Fruit fly (Drosophila melanogaster) whole organism, embryonic: ENCODE measurements around the gene THG.

Source experiments
- Abd-B ChIP-seq: fragments of 200-800 bp; sonication (Bioruptor generic); optimal IDR thresholded peaks from 2 replicates; lab custom pipeline; 2018; ENCODE audit warnings: missing biosample characterization, mild to moderate bottlenecking, missing genetic modification characterization, moderate library complexity
- C15 ChIP-seq: fragments of 200-800 bp; sonication (Bioruptor generic); IDR thresholded peaks from 3 replicates; pipeline ENCODE4 v1.3.6; 2022; ENCODE audit warnings: missing biosample characterization, missing genetic modification characterization
- CG1024 ChIP-seq: fragments of 200-800 bp; sonication (Bioruptor generic); IDR thresholded peaks from 2 replicates; pipeline ENCODE4 v1.3.6; 2022; ENCODE audit warnings: missing biosample characterization, missing genetic modification characterization
- CG10462 ChIP-seq: fragments of 200-800 bp; sonication (Bioruptor generic); optimal IDR thresholded peaks from 2 replicates; lab custom pipeline; 2016; ENCODE audit warnings: missing biosample characterization, missing genetic modification characterization
- CG12071 ChIP-seq: fragments of 200-800 bp; sonication (Bioruptor generic); optimal IDR thresholded peaks from 3 replicates; lab custom pipeline; 2018; ENCODE audit warnings: missing biosample characterization, mild to moderate bottlenecking, missing genetic modification characterization
- CG13624 ChIP-seq: fragments of 200-800 bp; sonication (Bioruptor generic); optimal IDR thresholded peaks from 2 replicates; lab custom pipeline; 2016; ENCODE audit warnings: missing biosample characterization, missing genetic modification characterization
- CG14710 ChIP-seq: fragments of 200-800 bp; sonication (Bioruptor generic); optimal IDR thresholded peaks from 3 replicates; lab custom pipeline; 2019; ENCODE audit warnings: missing biosample characterization, mild to moderate bottlenecking, missing genetic modification characterization, moderate library complexity
- CG14860 ChIP-seq: fragments of 200-800 bp; sonication (Bioruptor generic); IDR thresholded peaks from 3 replicates; pipeline ENCODE4 v1.3.6; 2022; ENCODE audit warnings: missing biosample characterization, missing genetic modification characterization; ENCODE audit not compliant: partially characterized antibody
- CG14965 ChIP-seq: fragments of 200-800 bp; sonication (Bioruptor generic); optimal IDR thresholded peaks from 2 replicates; lab custom pipeline; 2016; ENCODE audit warnings: missing biosample characterization, missing genetic modification characterization, borderline replicate concordance
- CG15011 ChIP-seq: fragments of 200-800 bp; sonication (Bioruptor generic); optimal IDR thresholded peaks from 3 replicates; lab custom pipeline; 2018; ENCODE audit warnings: missing biosample characterization, mild to moderate bottlenecking, missing genetic modification characterization
- CG15696 ChIP-seq: fragments of 200-800 bp; sonication (Bioruptor generic); optimal IDR thresholded peaks from 2 replicates; lab custom pipeline; 2019; ENCODE audit warnings: missing biosample characterization, mild to moderate bottlenecking, missing genetic modification characterization, moderate library complexity
- CG16813 ChIP-seq: fragments of 200-800 bp; sonication (Bioruptor generic); IDR thresholded peaks from 3 replicates; pipeline ENCODE4 v1.3.6; 2022; ENCODE audit warnings: missing biosample characterization, missing genetic modification characterization; ENCODE audit not compliant: partially characterized antibody
- CG18476 ChIP-seq: fragments of 200-800 bp; sonication (Bioruptor generic); optimal IDR thresholded peaks from 2 replicates; lab custom pipeline; 2016; ENCODE audit warnings: missing biosample characterization, mild to moderate bottlenecking, missing genetic modification characterization
- CG30020 ChIP-seq: fragments of 200-800 bp; optimal IDR thresholded peaks from 2 replicates; lab custom pipeline; 2019; ENCODE audit warnings: missing biosample characterization, mild to moderate bottlenecking, missing genetic modification characterization, moderate library complexity
- CG31365 ChIP-seq: fragments of 200-800 bp; sonication (Bioruptor generic); optimal IDR thresholded peaks from 2 replicates; lab custom pipeline; 2018; ENCODE audit warnings: missing biosample characterization, mild to moderate bottlenecking, missing genetic modification characterization
- CG31388 ChIP-seq: fragments of 200-800 bp; sonication (Bioruptor generic); optimal IDR thresholded peaks from 2 replicates; lab custom pipeline; 2016; ENCODE audit warnings: missing biosample characterization, missing genetic modification characterization
- CG3726 ChIP-seq: fragments of 200-800 bp; sonication (Bioruptor generic); IDR thresholded peaks from 3 replicates; pipeline ENCODE4, ENCODE4 v1.3.6; 2022; ENCODE audit warnings: missing biosample characterization, missing genetic modification characterization
- CG4424 ChIP-seq: fragments of 200-800 bp; sonication (Bioruptor generic); optimal IDR thresholded peaks from 3 replicates; lab custom pipeline; 2016; ENCODE audit warnings: missing biosample characterization, missing genetic modification characterization
- CG4730 ChIP-seq: fragments of 200-800 bp; sonication (Bioruptor generic); IDR thresholded peaks from 2 replicates; pipeline ENCODE4 v1.3.6; 2022; ENCODE audit warnings: missing biosample characterization, missing genetic modification characterization
- CG6765 ChIP-seq: fragments of 200-800 bp; sonication (Bioruptor generic); optimal IDR thresholded peaks from 3 replicates; lab custom pipeline; 2017; ENCODE audit warnings: missing biosample characterization, mild to moderate bottlenecking, missing genetic modification characterization
- CG6854 ChIP-seq: fragments of 200-800 bp; sonication (Bioruptor generic); optimal IDR thresholded peaks from 3 replicates; lab custom pipeline; 2017; ENCODE audit warnings: missing biosample characterization, mild to moderate bottlenecking, missing genetic modification characterization
- CG7928 ChIP-seq: fragments of 200-800 bp; sonication (Bioruptor generic); optimal IDR thresholded peaks from 2 replicates; lab custom pipeline; 2017; ENCODE audit warnings: missing biosample characterization, mild to moderate bottlenecking, missing genetic modification characterization
- CG9437 ChIP-seq: fragments of 200-800 bp; sonication (Bioruptor generic); optimal IDR thresholded peaks from 2 replicates; lab custom pipeline; 2018; ENCODE audit warnings: missing biosample characterization, mild to moderate bottlenecking, missing genetic modification characterization
- D ChIP-seq, 2 experiments: fragments of 200-800 bp in 1 of 2; fragments of >200 bp in 1 of 2; sonication (Bioruptor generic) in 1 of 2; optimal IDR thresholded peaks; 2 replicates in 1 of 2; 3 replicates in 1 of 2; lab custom pipeline; 2017; ENCODE audit warnings: mild to moderate bottlenecking in 1 of 2, missing biosample characterization in 1 of 2, missing genetic modification characterization in 1 of 2, missing genetic modification reagents in 1 of 2
- Hmx ChIP-seq: fragments of 200-800 bp; sonication (Bioruptor generic); optimal IDR thresholded peaks from 2 replicates; lab custom pipeline; 2016; ENCODE audit warnings: missing biosample characterization, missing genetic modification characterization
- Meics ChIP-seq: fragments of 200-800 bp; sonication (Bioruptor generic); optimal IDR thresholded peaks from 2 replicates; lab custom pipeline; 2017; ENCODE audit warnings: missing biosample characterization, mild to moderate bottlenecking, missing genetic modification characterization
- NK7.1 ChIP-seq: fragments of 200-800 bp; sonication (Bioruptor generic); optimal IDR thresholded peaks from 3 replicates; lab custom pipeline; 2016; ENCODE audit warnings: missing biosample characterization, missing genetic modification characterization
- NfI ChIP-seq: fragments of 200-800 bp; sonication (Bioruptor generic); optimal IDR thresholded peaks from 3 replicates; lab custom pipeline; 2018; ENCODE audit warnings: missing biosample characterization, mild to moderate bottlenecking, missing genetic modification characterization, moderate library complexity
- Rfx ChIP-seq: fragments of 200-800 bp; sonication (Bioruptor generic); IDR thresholded peaks from 2 replicates; pipeline ENCODE4 v1.3.6; 2022; ENCODE audit warnings: missing biosample characterization, missing genetic modification characterization
- Side ChIP-seq: fragments of 200-800 bp; sonication (Bioruptor generic); optimal IDR thresholded peaks from 2 replicates; lab custom pipeline; 2016; ENCODE audit warnings: missing biosample characterization, missing genetic modification characterization
- TFAM ChIP-seq: fragments of 200-800 bp; sonication (Bioruptor generic); optimal IDR thresholded peaks from 2 replicates; lab custom pipeline; 2017; ENCODE audit warnings: missing biosample characterization, missing genetic modification characterization, inconsistent platforms
- Tbp ChIP-seq: fragments of >200 bp; optimal IDR thresholded peaks from 2 replicates; lab custom pipeline; 2018; ENCODE audit warnings: missing biosample characterization, missing genetic modification characterization
- Usf ChIP-seq: fragments of 200-800 bp; sonication (Bioruptor generic); optimal IDR thresholded peaks from 2 replicates; lab custom pipeline; 2017; ENCODE audit warnings: missing genotype, missing biosample characterization, missing genetic modification characterization
- Xbp1 ChIP-seq: fragments of 200-800 bp; sonication (Bioruptor generic); optimal IDR thresholded peaks from 3 replicates; lab custom pipeline; 2016; ENCODE audit warnings: missing biosample characterization, mild to moderate bottlenecking, missing genetic modification characterization
- Xrp1 ChIP-seq: fragments of 200-800 bp; sonication (Bioruptor generic); IDR thresholded peaks from 2 replicates; pipeline ENCODE4 v1.3.6; 2022; ENCODE audit warnings: missing biosample characterization, missing genetic modification characterization
- ab ChIP-seq: fragments of 200-800 bp; sonication (Bioruptor generic); optimal IDR thresholded peaks from 2 replicates; lab custom pipeline; 2016; ENCODE audit warnings: missing biosample characterization, missing genetic modification characterization
- cas ChIP-seq: fragments of 200-800 bp; sonication (Bioruptor generic); IDR thresholded peaks from 2 replicates; pipeline ENCODE4 v1.3.6; 2022; ENCODE audit warnings: missing biosample characterization, missing genetic modification characterization
- crp ChIP-seq, 2 experiments: fragments of 200-800 bp; sonication (Bioruptor generic); optimal IDR thresholded peaks; 2 replicates in 1 of 2; 3 replicates in 1 of 2; lab custom pipeline; 2017; ENCODE audit warnings: missing biosample characterization in 2 of 2, missing genetic modification characterization in 2 of 2, mild to moderate bottlenecking in 1 of 2, moderate library complexity in 1 of 2
- esg ChIP-seq: fragments of 200-800 bp; sonication (Bioruptor generic); conservative IDR thresholded peaks from 2 replicates; pipeline ENCODE4 v1.3.6; 2022; ENCODE audit warnings: missing biosample characterization, missing genetic modification characterization
- grn ChIP-seq: fragments of 200-800 bp; sonication (Bioruptor generic); optimal IDR thresholded peaks from 3 replicates; lab custom pipeline; 2017; ENCODE audit warnings: missing biosample characterization, missing genetic modification characterization
- h ChIP-seq: fragments of >200 bp; optimal IDR thresholded peaks from 2 replicates; lab custom pipeline; 2017
- kah ChIP-seq: fragments of 200-800 bp; sonication (Bioruptor generic); optimal IDR thresholded peaks from 2 replicates; lab custom pipeline; 2018; ENCODE audit warnings: missing biosample characterization, mild to moderate bottlenecking, missing genetic modification characterization
- klu ChIP-seq: fragments of 200-800 bp; sonication (Bioruptor generic); IDR thresholded peaks from 2 replicates; pipeline ENCODE4 v1.3.6; 2022; ENCODE audit warnings: missing biosample characterization, missing genetic modification characterization
- nau ChIP-seq: fragments of 200-800 bp; sonication (Bioruptor generic); optimal IDR thresholded peaks from 3 replicates; lab custom pipeline; 2017; ENCODE audit warnings: missing biosample characterization, mild to moderate bottlenecking, missing genetic modification characterization, missing genetic modification reagents
- nom ChIP-seq: fragments of 200-800 bp; sonication (Bioruptor generic); optimal IDR thresholded peaks from 2 replicates; lab custom pipeline; 2017; ENCODE audit warnings: missing biosample characterization, missing genetic modification characterization, mild to moderate bottlenecking, moderate library complexity, missing genetic modification reagents
- sna ChIP-seq: fragments of 200-800 bp; sonication (Bioruptor generic); IDR thresholded peaks from 2 replicates; pipeline ENCODE4 v1.3.6; 2022; ENCODE audit warnings: missing biosample characterization, missing genetic modification characterization; ENCODE audit not compliant: partially characterized antibody
- tgo ChIP-seq: fragments of 200-800 bp; sonication (Bioruptor generic); IDR thresholded peaks from 3 replicates; pipeline ENCODE4 v1.3.6; 2022; ENCODE audit warnings: missing biosample characterization, missing genetic modification characterization
- vvl ChIP-seq: fragments of 200-800 bp; sonication (Bioruptor generic); IDR thresholded peaks from 2 replicates; pipeline ENCODE4 v1.3.6; 2022; ENCODE audit warnings: missing biosample characterization, missing genetic modification characterization
- yki ChIP-seq: fragments of >200 bp; optimal IDR thresholded peaks from 3 replicates; lab custom pipeline; 2018

THG gene

DNA sequence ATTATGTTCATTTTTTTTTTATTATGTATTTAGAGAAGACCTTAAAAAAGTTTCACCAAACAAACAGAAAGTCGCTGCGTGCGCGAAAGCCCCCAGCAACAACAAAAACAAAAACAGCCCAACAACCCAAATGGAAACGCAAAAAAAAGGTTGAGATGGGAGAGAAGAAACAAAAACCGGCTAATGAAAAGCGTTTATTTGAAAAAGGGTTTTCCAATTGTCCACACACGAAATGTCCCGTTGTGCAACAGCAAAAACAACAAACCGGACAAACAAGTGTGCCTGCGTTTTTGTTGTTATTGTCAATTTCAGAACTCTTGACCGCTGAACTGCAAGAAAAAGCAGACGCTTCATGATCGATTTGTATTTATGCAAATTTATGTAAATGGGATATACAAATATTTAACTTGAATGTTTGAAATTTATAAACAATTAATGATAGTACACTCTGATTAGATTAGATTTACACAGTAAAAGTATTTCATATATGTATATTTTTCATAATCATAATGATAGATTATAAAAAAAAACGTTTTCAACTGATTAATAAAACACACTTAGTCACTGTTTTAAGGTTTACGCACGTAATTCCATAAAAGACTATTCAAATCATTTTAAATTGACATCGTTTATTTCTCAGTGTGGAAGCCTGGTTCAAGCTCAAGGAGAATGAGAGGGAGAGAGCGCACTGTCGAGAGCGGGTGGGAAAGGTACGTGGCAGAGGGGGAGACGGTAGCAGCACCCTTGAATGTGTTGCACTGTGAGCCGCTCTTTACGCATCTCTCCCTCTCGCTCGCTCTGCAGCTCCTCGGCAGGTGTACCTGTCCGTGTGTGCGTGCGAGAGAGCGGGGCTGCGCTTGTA lies 47.1 kb upstream of the THG start (continued):
- peak; percentile 86 for TF ChIP-seq Xrp1 (GFP tag; lab: Robert Waterston, UW)
- no peak for TF ChIP-seq sna (GFP tag; lab: Robert Waterston, UW)
- no peak for TF ChIP-seq CG14860 (GFP tag; lab: Robert Waterston, UW)
- no peak for TF ChIP-seq NK7.1
- TF ChIP-seq nom: peak; percentile 75
- no peak for TF ChIP-seq D (optimal IDR thresholded peaks at IDR 0.05; lab: Kevin White, UChicago)
- peak; percentile 81 for TF ChIP-seq D (GFP tag; optimal IDR thresholded peaks at IDR 0.05; lab: Kevin White, UChicago)
- TF ChIP-seq NfI (GFP tag; lab: Kevin White, UChicago): peak; percentile 34
- peak; percentile 65 for TF ChIP-seq esg
- TF ChIP-seq CG6854: peak; percentile 65
- TF ChIP-seq CG7928: no peak
- TF ChIP-seq Side (GFP tag; lab: Kevin White, UChicago): no peak
- no peak for TF ChIP-seq CG10462 (GFP tag; lab: Kevin White, UChicago)
- peak; percentile 51 for TF ChIP-seq CG6765 (GFP tag; lab: Kevin White, UChicago)
- TF ChIP-seq CG14710 (tag; lab: Kevin White, UChicago): peak; percentile 91
- TF ChIP-seq ab (GFP tag; lab: Kevin White, UChicago): no peak
- peak; percentile 79 for TF ChIP-seq CG15696 (tag; lab: Kevin White, UChicago)
- TF ChIP-seq CG9437 (GFP tag; lab: Kevin White, UChicago): peak; percentile 78
- TF ChIP-seq crp (GFP tag; optimal IDR thresholded peaks at IDR 0.05; lab: Kevin White, UChicago): peak in 1 of 2 experiments; percentile 16
- TF ChIP-seq cas (GFP tag; lab: Robert Waterston, UW): no peak
- TF ChIP-seq Usf (GFP tag; lab: Kevin White, UChicago): peak; percentile 62
- TF ChIP-seq CG31388 (GFP tag; lab: Kevin White, UChicago): peak; percentile 32
- peak; percentile 41 for TF ChIP-seq kah (GFP tag; lab: Kevin White, UChicago)
- peak; percentile 74 for TF ChIP-seq Meics (GFP tag; lab: Kevin White, UChicago)
- TF ChIP-seq CG3726 (GFP tag; lab: Robert Waterston, UW): peak; percentile 73; the same call in 1 of the 3 replicates
- peak; percentile 11 for TF ChIP-seq CG12071 (GFP tag; lab: Kevin White, UChicago)
- no peak for TF ChIP-seq CG14965 (GFP tag; lab: Kevin White, UChicago)
- TF ChIP-seq h: no peak
- peak; percentile 57 for TF ChIP-seq CG15011 (GFP tag; lab: Kevin White, UChicago)
- no peak for TF ChIP-seq CG31365 (tag; lab: Kevin White, UChicago)
- no peak for TF ChIP-seq CG13624
- TF ChIP-seq Abd-B (GFP tag; lab: Kevin White, UChicago): peak; percentile 31
- TF ChIP-seq Tbp (GFP tag; lab: Kevin White, UChicago): no peak
- peak; percentile 6 for TF ChIP-seq grn
- TF ChIP-seq nau: peak; percentile 56
- peak; percentile 27 for TF ChIP-seq CG30020
- peak; percentile 67 for TF ChIP-seq yki (lab: Kevin White, UChicago)
- TF ChIP-seq CG4424 (GFP tag; lab: Kevin White, UChicago): peak; percentile 85
- TF ChIP-seq tgo: peak; percentile 78
- TF ChIP-seq CG1024 (GFP tag; lab: Robert Waterston, UW): peak; percentile 47
- TF ChIP-seq Hmx (GFP tag; lab: Kevin White, UChicago): no peak
- TF ChIP-seq Rfx (GFP tag; lab: Robert Waterston, UW): peak; percentile 64
- TF ChIP-seq klu (GFP tag; lab: Robert Waterston, UW): peak; percentile 64; the same call in 1 of the 2 replicates
- TF ChIP-seq Xbp1: peak; percentile 73
- TF ChIP-seq C15: no peak
- TF ChIP-seq vvl (GFP tag; lab: Robert Waterston, UW): peak; percentile 88
- TF ChIP-seq TFAM (GFP tag; lab: Kevin White, UChicago): peak; percentile 11
- TF ChIP-seq CG18476 (GFP tag; lab: Kevin White, UChicago): peak; percentile 54
- TF ChIP-seq CG16813 (GFP tag; lab: Robert Waterston, UW): no peak
- TF ChIP-seq CG4730 (GFP tag; lab: Robert Waterston, UW): 0 out of 2 replicates have a peak, but pooled peaks have one; percentile 37
